Worm (Caenorhabditis elegans): ENCODE results near the gene F28H7.2.
A peak's percentile ranks its signal among the peaks of the same experiment; 100 is the strongest.

- TF ChIP-seq lin-39 (tag; optimal IDR thresholded peaks at IDR 0.05) = peak; percentile 92
- TF ChIP-seq blmp-1 (tag; optimal IDR thresholded peaks at IDR 0.05) = peak; percentile 57
- peak in 1 of 2 experiments; percentile 6 for TF ChIP-seq lin-35 (GFP tag; optimal IDR thresholded peaks at IDR 0.05)
- TF ChIP-seq nhr-19 (GFP tag; conservative IDR thresholded peaks at IDR 0.05) = peak; percentile 66
- no peak for TF ChIP-seq ztf-11 (tag; optimal IDR thresholded peaks at IDR 0.05)
- TF ChIP-seq egl-13 (tag; optimal IDR thresholded peaks at IDR 0.05) = no peak
- no peak for TF ChIP-seq egl-27 (tag; optimal IDR thresholded peaks at IDR 0.05)
- no peak for TF ChIP-seq lin-13 (GFP tag; optimal IDR thresholded peaks at IDR 0.05)
- peak; percentile 18 for TF ChIP-seq swsn-7 (tag; optimal IDR thresholded peaks at IDR 0.05)
These were observed 20.1 kb upstream of the F28H7.2 start for ce11 chrV:10727651-10728050.
